Worm (Caenorhabditis elegans) whole organism, L3 larva: ENCODE measurements around the gene T12D8.5.

Experiments used
- R02D3.7 ChIP-seq: fragments of 150-350 bp; optimal IDR thresholded peaks from 2 replicates; lab custom pipeline; 2014; ENCODE audit warnings: missing biosample characterization, missing genetic modification characterization
- ZK546.5 ChIP-seq: sonication (generic microtip); optimal IDR thresholded peaks from 2 replicates; lab custom pipeline; 2017; ENCODE audit warnings: missing biosample characterization, missing genetic modification characterization
- aly-2 ChIP-seq: fragments of 150-350 bp; optimal IDR thresholded peaks from 2 replicates; lab custom pipeline; 2014; ENCODE audit warnings: missing biosample characterization, missing genetic modification characterization
- ama-1 ChIP-seq: fragments of 150-350 bp; optimal IDR thresholded peaks from 2 replicates; lab custom pipeline; 2018
- ceh-16 ChIP-seq: sonication (generic microtip); optimal IDR thresholded peaks from 2 replicates; lab custom pipeline; 2017; ENCODE audit warnings: missing biosample characterization, missing genetic modification characterization
- ceh-28 ChIP-seq: fragments of 150-350 bp; optimal IDR thresholded peaks from 2 replicates; lab custom pipeline; 2014; ENCODE audit warnings: missing biosample characterization, missing genetic modification reagents, missing genetic modification characterization
- ceh-82 ChIP-seq: fragments of 150-350 bp; optimal IDR thresholded peaks from 2 replicates; lab custom pipeline; 2014; ENCODE audit warnings: missing biosample characterization, missing genetic modification characterization
- ceh-9 ChIP-seq: sonication (generic microtip); optimal IDR thresholded peaks from 2 replicates; lab custom pipeline; 2018; ENCODE audit warnings: missing biosample characterization, missing genetic modification characterization
- daf-12 ChIP-seq: fragments of 150-350 bp; optimal IDR thresholded peaks from 2 replicates; lab custom pipeline; 2014; ENCODE audit warnings: missing biosample characterization, missing genetic modification reagents, missing genetic modification characterization
- egl-27 ChIP-seq: sonication (generic microtip); optimal IDR thresholded peaks from 4 replicates; lab custom pipeline; 2017; ENCODE audit warnings: missing biosample characterization, missing genetic modification reagents, missing genetic modification characterization
- egl-5 ChIP-seq: fragments of 150-350 bp; optimal IDR thresholded peaks from 2 replicates; lab custom pipeline; 2017; ENCODE audit warnings: missing biosample characterization, missing genetic modification reagents, missing genetic modification characterization, inconsistent platforms
- elt-1 ChIP-seq: fragments of 150-350 bp; optimal IDR thresholded peaks from 2 replicates; lab custom pipeline; 2014; ENCODE audit warnings: missing biosample characterization, missing genetic modification characterization
- elt-2 ChIP-seq: sonication (generic microtip); optimal IDR thresholded peaks from 2 replicates; lab custom pipeline; 2016; ENCODE audit warnings: missing genetic modification reagents, mild to moderate bottlenecking, missing genetic modification characterization, missing compliant biosample characterization
- elt-3 ChIP-seq, 3 experiments: fragments of 150-350 bp in 1 of 3; sonication (generic microtip) in 2 of 3; optimal IDR thresholded peaks; 2 replicates in 2 of 3; 4 replicates in 1 of 3; lab custom pipeline; 2014 to 2017; ENCODE audit warnings: missing biosample characterization in 3 of 3, missing genetic modification characterization in 3 of 3
- eor-1 ChIP-seq, 2 experiments: fragments of 150-350 bp; optimal IDR thresholded peaks; 2 replicates each; lab custom pipeline; 2014 to 2018; ENCODE audit warnings: missing biosample characterization in 2 of 2, missing genetic modification characterization in 2 of 2
- fkh-10 ChIP-seq: sonication (generic microtip); optimal IDR thresholded peaks from 2 replicates; lab custom pipeline; 2017; ENCODE audit warnings: missing biosample characterization, missing genetic modification reagents, missing genetic modification characterization
- fkh-2 ChIP-seq: fragments of 150-350 bp; optimal IDR thresholded peaks from 2 replicates; lab custom pipeline; 2014; ENCODE audit warnings: missing biosample characterization, missing genetic modification reagents, missing genetic modification characterization
- fos-1 ChIP-seq: fragments of 150-350 bp; optimal IDR thresholded peaks from 2 replicates; lab custom pipeline; 2014; ENCODE audit warnings: missing biosample characterization, missing genetic modification characterization
- hmg-11 ChIP-seq: sonication (generic microtip); optimal IDR thresholded peaks from 2 replicates; lab custom pipeline; 2016; ENCODE audit warnings: missing genetic modification characterization, missing compliant biosample characterization
- jun-1 ChIP-seq: fragments of 150-350 bp; optimal IDR thresholded peaks from 2 replicates; lab custom pipeline; 2014; ENCODE audit warnings: missing biosample characterization, missing genetic modification reagents, missing genetic modification characterization
- lin-15B ChIP-seq: fragments of 150-350 bp; optimal IDR thresholded peaks from 2 replicates; lab custom pipeline; 2014; ENCODE audit warnings: missing biosample characterization, missing genetic modification characterization
- lin-39 ChIP-seq: fragments of 150-350 bp; optimal IDR thresholded peaks from 2 replicates; lab custom pipeline; 2018; ENCODE audit warnings: missing biosample characterization, missing genetic modification reagents, missing genetic modification characterization
- lsy-12 ChIP-seq: sonication (generic microtip); optimal IDR thresholded peaks from 2 replicates; lab custom pipeline; 2016; ENCODE audit warnings: mild to moderate bottlenecking, missing genetic modification characterization, missing compliant biosample characterization
- mdl-1 ChIP-seq: fragments of 150-350 bp; optimal IDR thresholded peaks from 2 replicates; lab custom pipeline; 2014; ENCODE audit warnings: missing biosample characterization, missing genetic modification characterization
- mml-1 ChIP-seq: fragments of 150-350 bp; sonication (generic microtip); optimal IDR thresholded peaks from 3 replicates; lab custom pipeline; 2014; ENCODE audit warnings: missing biosample characterization, missing genetic modification characterization
- nfya-1 ChIP-seq: sonication (generic microtip); optimal IDR thresholded peaks from 2 replicates; lab custom pipeline; 2017; ENCODE audit warnings: missing genetic modification characterization, mild to moderate bottlenecking, missing compliant biosample characterization, antibody characterized with exemption, moderate library complexity; ENCODE audit not compliant: insufficient read depth
- nhr-11 ChIP-seq: fragments of 150-350 bp; optimal IDR thresholded peaks from 2 replicates; lab custom pipeline; 2014; ENCODE audit warnings: missing biosample characterization, missing genetic modification characterization
- nhr-12 ChIP-seq: fragments of 150-350 bp; optimal IDR thresholded peaks from 2 replicates; lab custom pipeline; 2014; ENCODE audit warnings: missing biosample characterization, missing genetic modification characterization
- nhr-23 ChIP-seq: fragments of 150-350 bp; optimal IDR thresholded peaks from 2 replicates; lab custom pipeline; 2014; ENCODE audit warnings: missing biosample characterization, missing genetic modification reagents, missing genetic modification characterization
- nhr-237 ChIP-seq: fragments of 150-350 bp; optimal IDR thresholded peaks from 2 replicates; lab custom pipeline; 2014; ENCODE audit warnings: missing biosample characterization, missing genetic modification characterization
- nhr-25 ChIP-seq: sonication (generic microtip); optimal IDR thresholded peaks from 2 replicates; lab custom pipeline; 2017; ENCODE audit warnings: missing biosample characterization, missing genetic modification characterization
- nhr-28 ChIP-seq: fragments of 150-350 bp; optimal IDR thresholded peaks from 2 replicates; lab custom pipeline; 2014; ENCODE audit warnings: missing biosample characterization, missing genetic modification characterization
- nhr-43 ChIP-seq: sonication (generic microtip); optimal IDR thresholded peaks from 2 replicates; lab custom pipeline; 2016; ENCODE audit warnings: mild to moderate bottlenecking, missing genetic modification characterization, missing compliant biosample characterization; ENCODE audit not compliant: poor library complexity, severe bottlenecking
- nhr-67 ChIP-seq: fragments of 150-350 bp; optimal IDR thresholded peaks from 2 replicates; lab custom pipeline; 2014; ENCODE audit warnings: missing biosample characterization, missing genetic modification characterization
- nhr-76 ChIP-seq: fragments of 150-350 bp; sonication (generic microtip); optimal IDR thresholded peaks from 5 replicates; lab custom pipeline; 2014; ENCODE audit warnings: missing biosample characterization, missing genetic modification characterization
- nhr-77 ChIP-seq: fragments of 150-350 bp; optimal IDR thresholded peaks from 2 replicates; lab custom pipeline; 2014; ENCODE audit warnings: missing biosample characterization, missing genetic modification characterization
- pha-4 ChIP-seq: fragments of 150-350 bp; optimal IDR thresholded peaks from 2 replicates; lab custom pipeline; 2014; ENCODE audit warnings: missing biosample characterization, missing genetic modification reagents, missing genetic modification characterization
- pqm-1 ChIP-seq: fragments of 150-350 bp; optimal IDR thresholded peaks from 2 replicates; lab custom pipeline; 2017; ENCODE audit warnings: missing biosample characterization, missing genetic modification characterization, inconsistent platforms
- sea-2 ChIP-seq: fragments of 150-350 bp; sonication (generic microtip); optimal IDR thresholded peaks from 4 replicates; lab custom pipeline; 2014; ENCODE audit warnings: missing biosample characterization, missing genetic modification reagents, missing genetic modification characterization
- skn-1 ChIP-seq: fragments of 150-350 bp; optimal IDR thresholded peaks from 2 replicates; lab custom pipeline; 2014; ENCODE audit warnings: missing biosample characterization, missing genetic modification characterization
- snpc-4 ChIP-seq: fragments of 150-350 bp; optimal IDR thresholded peaks from 2 replicates; lab custom pipeline; 2014; ENCODE audit warnings: missing biosample characterization, missing genetic modification characterization
- tbx-2 ChIP-seq: sonication (generic microtip); optimal IDR thresholded peaks from 2 replicates; lab custom pipeline; 2016; ENCODE audit warnings: mild to moderate bottlenecking, missing genetic modification characterization, missing compliant biosample characterization
- unc-39 ChIP-seq: sonication (generic microtip); optimal IDR thresholded peaks from 4 replicates; lab custom pipeline; 2017; ENCODE audit warnings: missing biosample characterization, missing genetic modification characterization
- unc-62 ChIP-seq: fragments of 150-350 bp; sonication (generic microtip); optimal IDR thresholded peaks from 4 replicates; lab custom pipeline; 2014; ENCODE audit warnings: missing biosample characterization, missing genetic modification reagents, missing genetic modification characterization
- ztf-11 ChIP-seq: fragments of 150-350 bp; optimal IDR thresholded peaks from 2 replicates; lab custom pipeline; 2014; ENCODE audit warnings: missing biosample characterization, missing genetic modification characterization
- ztf-4 ChIP-seq: fragments of 150-350 bp; optimal IDR thresholded peaks from 2 replicates; lab custom pipeline; 2014; ENCODE audit warnings: missing biosample characterization, missing genetic modification characterization

T12D8.5 gene

DNA sequence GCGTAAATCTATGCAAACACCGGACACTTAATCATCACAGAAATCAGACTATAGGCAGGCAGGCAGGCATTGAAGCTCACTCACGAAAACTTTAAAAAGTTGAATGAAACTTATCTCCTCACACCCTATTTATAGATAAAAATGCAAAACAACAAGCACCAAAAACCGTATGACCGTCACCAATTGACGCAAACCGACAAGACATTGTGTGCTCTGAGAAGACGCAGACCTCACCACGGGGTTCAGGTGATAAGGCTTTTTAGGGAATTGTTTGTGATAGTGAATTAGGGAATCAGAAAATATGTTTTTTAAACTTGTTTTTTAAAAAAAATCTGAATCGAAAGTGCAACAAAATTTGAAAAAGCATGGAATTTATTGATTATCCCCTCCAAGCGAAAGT lies at the start of gene T12D8.5:
T12D8.5 (minus strand) TSS at position 95 of the 400 bp plus-strand sequence.
- TF ChIP-seq nhr-76 (tag; lab: Kevin White, UChicago), result no peak
- TF ChIP-seq nhr-28, result no peak
- TF ChIP-seq ceh-82, result no peak
- no peak for TF ChIP-seq egl-5 (tag; lab: Kevin White, UChicago)
- no peak for TF ChIP-seq tbx-2 (tag; lab: Kevin White, UChicago)
- no peak for TF ChIP-seq ceh-28 (tag; lab: Kevin White, UChicago)
- no peak for TF ChIP-seq ZK546.5
- no peak for TF ChIP-seq mml-1
- TF ChIP-seq eor-1 (tag; optimal IDR thresholded peaks at IDR 0.05; lab: Kevin White, UChicago), result no peak
- TF ChIP-seq ceh-9 (tag; lab: Kevin White, UChicago), result no peak
- TF ChIP-seq elt-3 (tag; optimal IDR thresholded peaks at IDR 0.05; lab: Kevin White, UChicago), result no peak
- no peak for TF ChIP-seq R02D3.7 (tag; lab: Kevin White, UChicago)
- peak; percentile 79 for TF ChIP-seq pqm-1 (tag; lab: Kevin White, UChicago)
- no peak for TF ChIP-seq nhr-77
- no peak for TF ChIP-seq unc-39 (tag; lab: Kevin White, UChicago)
- no peak for TF ChIP-seq nhr-11
- no peak for TF ChIP-seq lin-15B
- no peak for TF ChIP-seq unc-62 (GFP tag; lab: Kevin White, UChicago)
- no peak for TF ChIP-seq daf-12 (tag; lab: Kevin White, UChicago)
- TF ChIP-seq snpc-4 (tag; lab: Kevin White, UChicago), result no peak
- TF ChIP-seq nhr-67 (tag; lab: Kevin White, UChicago), result no peak
- TF ChIP-seq elt-2 (tag; lab: Kevin White, UChicago), result peak; percentile 91
- no peak for TF ChIP-seq ztf-4
- TF ChIP-seq fkh-10 (GFP tag; lab: Kevin White, UChicago), result no peak
- no peak for TF ChIP-seq fkh-2 (tag; lab: Kevin White, UChicago)
- TF ChIP-seq nhr-25 (tag; lab: Kevin White, UChicago), result no peak
- TF ChIP-seq pha-4 (tag; lab: Kevin White, UChicago), result peak; percentile 58
- TF ChIP-seq nhr-23 (tag; lab: Kevin White, UChicago), result no peak
- no peak for TF ChIP-seq nhr-43 (tag; lab: Kevin White, UChicago)
- TF ChIP-seq mdl-1 (tag; lab: Kevin White, UChicago), result no peak
- TF ChIP-seq sea-2, result no peak
- TF ChIP-seq nfya-1, result no peak
- TF ChIP-seq aly-2 (tag; lab: Kevin White, UChicago), result no peak
- TF ChIP-seq lsy-12 (tag; lab: Kevin White, UChicago), result no peak
- TF ChIP-seq nhr-12 (tag; lab: Kevin White, UChicago), result no peak
- peak; percentile 2 for TF ChIP-seq skn-1 (tag; lab: Kevin White, UChicago)
- no peak for TF ChIP-seq elt-1 (tag; lab: Kevin White, UChicago)
- TF ChIP-seq nhr-237, result no peak
- TF ChIP-seq egl-27 (tag; lab: Kevin White, UChicago), result no peak
- TF ChIP-seq lin-39 (tag; lab: Kevin White, UChicago), result no peak
- peak; percentile 6 for TF ChIP-seq fos-1 (tag; lab: Kevin White, UChicago)
- TF ChIP-seq ceh-16 (tag; lab: Kevin White, UChicago), result no peak
- TF ChIP-seq hmg-11 (tag; lab: Kevin White, UChicago), result no peak
- TF ChIP-seq jun-1 (tag; lab: Kevin White, UChicago), result peak; percentile 19
- no peak for TF ChIP-seq ama-1 (lab: Kevin White, UChicago)
- no peak for TF ChIP-seq ztf-11 (tag; lab: Kevin White, UChicago)
